Fruit fly (Drosophila melanogaster) whole organism, embryonic: ENCODE results near the gene Cdk1.
A peak's percentile ranks its signal among the peaks of the same experiment; 100 is the strongest.

ENCODE experiments used
- Aef1 ChIP-seq: fragments of 200-800 bp; sonication (Bioruptor generic); IDR thresholded peaks from 3 replicates; pipeline ENCODE4 v1.3.6; 2022; ENCODE audit warnings: missing biosample characterization, missing genetic modification characterization
- Antp ChIP-seq: fragments of 200-800 bp; sonication (Bioruptor generic); optimal IDR thresholded peaks from 3 replicates; lab custom pipeline; 2016; ENCODE audit warnings: missing biosample characterization, missing genetic modification characterization
- CG10267 ChIP-seq: fragments of 200-800 bp; sonication (Bioruptor generic); optimal IDR thresholded peaks from 2 replicates; lab custom pipeline; 2018; ENCODE audit warnings: missing biosample characterization, mild to moderate bottlenecking, missing genetic modification characterization, moderate library complexity
- CG10462 ChIP-seq: fragments of 200-800 bp; sonication (Bioruptor generic); optimal IDR thresholded peaks from 2 replicates; lab custom pipeline; 2016; ENCODE audit warnings: missing biosample characterization, missing genetic modification characterization
- CG12155 ChIP-seq: fragments of 200-800 bp; sonication (Bioruptor generic); optimal IDR thresholded peaks from 3 replicates; lab custom pipeline; 2016; ENCODE audit warnings: missing biosample characterization, missing genetic modification characterization
- CG14014 ChIP-seq: fragments of 200-800 bp; sonication (Bioruptor generic); IDR thresholded peaks from 2 replicates; pipeline ENCODE4 v1.3.6; 2022; ENCODE audit warnings: missing biosample characterization, missing genetic modification characterization
- CG14441 ChIP-seq: fragments of 200-800 bp; sonication (Bioruptor generic); IDR thresholded peaks from 2 replicates; pipeline ENCODE4 v1.3.6; 2022; ENCODE audit warnings: missing biosample characterization, missing genetic modification characterization
- CG15011 ChIP-seq: fragments of 200-800 bp; sonication (Bioruptor generic); optimal IDR thresholded peaks from 3 replicates; lab custom pipeline; 2018; ENCODE audit warnings: missing biosample characterization, mild to moderate bottlenecking, missing genetic modification characterization
- CG15514 ChIP-seq: fragments of 200-800 bp; sonication (Bioruptor generic); optimal IDR thresholded peaks from 3 replicates; lab custom pipeline; 2017; ENCODE audit warnings: missing biosample characterization, missing genetic modification characterization, mild to moderate bottlenecking, moderate library complexity, missing genetic modification reagents
- CG18262 ChIP-seq: fragments of 200-800 bp; optimal IDR thresholded peaks from 3 replicates; lab custom pipeline; 2019; ENCODE audit warnings: missing biosample characterization, mild to moderate bottlenecking, missing genetic modification characterization, moderate library complexity
- CG18599 ChIP-seq: fragments of 200-800 bp; sonication (Bioruptor generic); optimal IDR thresholded peaks from 3 replicates; lab custom pipeline; 2017; ENCODE audit warnings: missing biosample characterization, missing genetic modification characterization, mild to moderate bottlenecking, moderate library complexity, missing genetic modification reagents
- CG2129 ChIP-seq: fragments of 200-800 bp; sonication (Bioruptor generic); IDR thresholded peaks from 2 replicates; pipeline ENCODE4 v1.3.6; 2022; ENCODE audit warnings: missing biosample characterization, missing genetic modification characterization; ENCODE audit not compliant: partially characterized antibody
- CG2875 ChIP-seq: fragments of 200-800 bp; sonication (Bioruptor generic); optimal IDR thresholded peaks from 2 replicates; lab custom pipeline; 2017; ENCODE audit warnings: missing biosample characterization, mild to moderate bottlenecking, missing genetic modification characterization, missing genetic modification reagents
- CG3065 ChIP-seq: fragments of 200-800 bp; sonication (Bioruptor generic); optimal IDR thresholded peaks from 2 replicates; lab custom pipeline; 2016; ENCODE audit warnings: missing biosample characterization, missing genetic modification characterization
- CG3847 ChIP-seq: fragments of 200-800 bp; sonication (Bioruptor generic); IDR thresholded peaks from 2 replicates; pipeline ENCODE4 v1.3.6; 2022; ENCODE audit warnings: missing biosample characterization, missing genetic modification characterization
- CG6654 ChIP-seq: fragments of 200-800 bp; sonication (Bioruptor generic); optimal IDR thresholded peaks from 2 replicates; lab custom pipeline; 2017; ENCODE audit warnings: missing biosample characterization, mild to moderate bottlenecking, missing genetic modification characterization
- CG6765 ChIP-seq: fragments of 200-800 bp; sonication (Bioruptor generic); optimal IDR thresholded peaks from 3 replicates; lab custom pipeline; 2017; ENCODE audit warnings: missing biosample characterization, mild to moderate bottlenecking, missing genetic modification characterization
- CG7357 ChIP-seq: fragments of 200-800 bp; sonication (Bioruptor generic); IDR thresholded peaks from 3 replicates; pipeline ENCODE4 v1.3.6; 2022; ENCODE audit warnings: missing biosample characterization, missing genetic modification characterization
- CG7372 ChIP-seq: fragments of 200-800 bp; sonication (Bioruptor generic); IDR thresholded peaks from 2 replicates; pipeline ENCODE4 v1.3.6; 2022; ENCODE audit warnings: missing biosample characterization, missing genetic modification characterization
- CG7839 ChIP-seq: fragments of 200-800 bp; sonication (Bioruptor generic); optimal IDR thresholded peaks from 3 replicates; lab custom pipeline; 2018; ENCODE audit warnings: missing biosample characterization, mild to moderate bottlenecking, missing genetic modification characterization, moderate library complexity
- CG8281 ChIP-seq: fragments of 200-800 bp; sonication (Bioruptor generic); optimal IDR thresholded peaks from 2 replicates; lab custom pipeline; 2018; ENCODE audit warnings: missing biosample characterization, mild to moderate bottlenecking, missing genetic modification characterization, moderate library complexity
- CG8765 ChIP-seq: fragments of 200-800 bp; sonication (Bioruptor generic); IDR thresholded peaks from 2 replicates; pipeline ENCODE4 v1.3.6; 2022; ENCODE audit warnings: missing biosample characterization, missing genetic modification characterization
- Doc2 ChIP-seq: fragments of 200-800 bp; sonication (Bioruptor generic); IDR thresholded peaks from 2 replicates; pipeline ENCODE4 v1.3.6; 2022; ENCODE audit warnings: missing biosample characterization, missing genetic modification characterization
- Ets97D ChIP-seq: fragments of 200-800 bp; sonication (Bioruptor generic); optimal IDR thresholded peaks from 3 replicates; lab custom pipeline; 2016; ENCODE audit warnings: missing biosample characterization, missing genetic modification characterization
- NFAT ChIP-seq: fragments of 200-800 bp; sonication (Bioruptor generic); IDR thresholded peaks from 2 replicates; pipeline ENCODE4 v1.3.6; 2022; ENCODE audit warnings: missing biosample characterization, missing genetic modification characterization
- Nf-YC ChIP-seq: fragments of 200-800 bp; optimal IDR thresholded peaks from 3 replicates; lab custom pipeline; 2019; ENCODE audit warnings: missing biosample characterization, mild to moderate bottlenecking, missing genetic modification characterization, moderate library complexity
- Oli ChIP-seq: fragments of 200-800 bp; sonication (Bioruptor generic); optimal IDR thresholded peaks from 2 replicates; lab custom pipeline; 2018; ENCODE audit warnings: missing biosample characterization, mild to moderate bottlenecking, missing genetic modification characterization, moderate library complexity
- Optix ChIP-seq: fragments of 200-800 bp; sonication (Bioruptor generic); IDR thresholded peaks from 3 replicates; pipeline ENCODE4 v1.3.6; 2022; ENCODE audit warnings: missing biosample characterization, missing genetic modification characterization
- Scr ChIP-seq: fragments of 200-800 bp; sonication (Bioruptor generic); IDR thresholded peaks from 2 replicates; pipeline ENCODE4 v1.3.6; 2022; ENCODE audit warnings: missing biosample characterization, missing genetic modification characterization; ENCODE audit not compliant: partially characterized antibody
- Sry-β ChIP-seq: fragments of 200-800 bp; sonication (Bioruptor generic); optimal IDR thresholded peaks from 2 replicates; lab custom pipeline; 2018; ENCODE audit warnings: missing biosample characterization, mild to moderate bottlenecking, missing genetic modification characterization, moderate library complexity
- Usf ChIP-seq: fragments of 200-800 bp; sonication (Bioruptor generic); optimal IDR thresholded peaks from 2 replicates; lab custom pipeline; 2017; ENCODE audit warnings: missing genotype, missing biosample characterization, missing genetic modification characterization
- Xbp1 ChIP-seq: fragments of 200-800 bp; sonication (Bioruptor generic); optimal IDR thresholded peaks from 3 replicates; lab custom pipeline; 2016; ENCODE audit warnings: missing biosample characterization, mild to moderate bottlenecking, missing genetic modification characterization
- ap ChIP-seq: fragments of 200-800 bp; sonication (Bioruptor generic); IDR thresholded peaks from 2 replicates; pipeline ENCODE4 v1.3.6; 2022; ENCODE audit warnings: missing biosample characterization, missing genetic modification characterization
- bsh ChIP-seq, 2 experiments: fragments of 200-800 bp; sonication (Bioruptor generic); optimal IDR thresholded peaks; 2 replicates each; lab custom pipeline; 2017 to 2018; ENCODE audit warnings: mild to moderate bottlenecking in 2 of 2, missing biosample characterization in 2 of 2, missing genetic modification characterization in 2 of 2, moderate library complexity in 1 of 2
- da ChIP-seq: fragments of 200-800 bp; sonication (Bioruptor generic); optimal IDR thresholded peaks from 2 replicates; lab custom pipeline; 2016; ENCODE audit warnings: missing biosample characterization, missing genetic modification characterization
- danr ChIP-seq: fragments of 200-800 bp; sonication (Bioruptor generic); IDR thresholded peaks from 2 replicates; pipeline ENCODE4 v1.3.6; 2022; ENCODE audit warnings: missing biosample characterization, missing genetic modification characterization
- gfzf ChIP-seq: fragments of 200-800 bp; sonication (Bioruptor generic); optimal IDR thresholded peaks from 2 replicates; lab custom pipeline; 2016; ENCODE audit warnings: missing biosample characterization, mild to moderate bottlenecking, missing genetic modification characterization, moderate library complexity
- ham ChIP-seq: fragments of 200-800 bp; sonication (Bioruptor generic); IDR thresholded peaks from 2 replicates; pipeline ENCODE4 v1.3.6; 2022; ENCODE audit warnings: missing biosample characterization, missing genetic modification characterization
- pho ChIP-seq: fragments of 200-800 bp; sonication (Bioruptor generic); optimal IDR thresholded peaks from 2 replicates; lab custom pipeline; 2016; ENCODE audit warnings: missing biosample characterization, missing genetic modification characterization
- ranshi ChIP-seq: fragments of 200-800 bp; sonication (Bioruptor generic); IDR thresholded peaks from 2 replicates; pipeline ENCODE4 v1.3.6; 2022; ENCODE audit warnings: missing biosample characterization, missing genetic modification characterization
- row ChIP-seq: fragments of 200-800 bp; sonication (Bioruptor generic); IDR thresholded peaks from 3 replicates; pipeline ENCODE4 v1.3.6; 2022; ENCODE audit warnings: missing biosample characterization, missing genetic modification characterization
- run ChIP-seq: fragments of 200-800 bp; sonication (Bioruptor generic); optimal IDR thresholded peaks from 3 replicates; lab custom pipeline; 2018; ENCODE audit warnings: missing biosample characterization, mild to moderate bottlenecking, missing genetic modification characterization
- sens ChIP-seq: fragments of 200-800 bp; sonication (Bioruptor generic); peaks from one replicate; lab custom pipeline; 2016; ENCODE audit warnings: missing biosample characterization, missing genetic modification characterization
- slou ChIP-seq: fragments of 200-800 bp; sonication (Bioruptor generic); optimal IDR thresholded peaks from 3 replicates; lab custom pipeline; 2016; ENCODE audit warnings: missing biosample characterization, missing genetic modification characterization
- ssp ChIP-seq: fragments of 200-800 bp; sonication (Bioruptor generic); IDR thresholded peaks from 2 replicates; pipeline ENCODE4 v1.3.6; 2022; ENCODE audit warnings: missing biosample characterization, missing genetic modification characterization
- tgo ChIP-seq: fragments of 200-800 bp; sonication (Bioruptor generic); IDR thresholded peaks from 3 replicates; pipeline ENCODE4 v1.3.6; 2022; ENCODE audit warnings: missing biosample characterization, missing genetic modification characterization
- twi ChIP-seq: fragments of 200-800 bp; optimal IDR thresholded peaks from 2 replicates; lab custom pipeline; 2019; ENCODE audit warnings: missing biosample characterization, mild to moderate bottlenecking, missing genetic modification characterization, moderate library complexity
- unpg ChIP-seq: fragments of 200-800 bp; sonication (Bioruptor generic); optimal IDR thresholded peaks from 3 replicates; lab custom pipeline; 2018; ENCODE audit warnings: missing biosample characterization, mild to moderate bottlenecking, missing genetic modification characterization, moderate library complexity
- vnd ChIP-seq: fragments of 200-800 bp; sonication (Bioruptor generic); IDR thresholded peaks from 3 replicates; pipeline ENCODE4 v1.3.6; 2022; ENCODE audit warnings: missing biosample characterization, missing genetic modification characterization; ENCODE audit not compliant: partially characterized antibody
- z ChIP-seq: fragments of 200-800 bp; sonication (Bioruptor generic); IDR thresholded peaks from 3 replicates; pipeline ENCODE4 v1.3.6; 2022; ENCODE audit warnings: missing biosample characterization, missing genetic modification characterization

Cdk1 gene

dm6 chr2L:10430802-10431476 is 44.9 kb upstream of the Cdk1 start, which contains the start of the genes Bug22 and TfIIB (continued):
- peak; percentile 32 for TF ChIP-seq twi (tag; lab: Kevin White, UChicago)
- peak; percentile 72 for TF ChIP-seq CG12155 (GFP tag; lab: Kevin White, UChicago)
- no peak for TF ChIP-seq Oli (tag; lab: Kevin White, UChicago)
- TF ChIP-seq Aef1 (GFP tag; lab: Robert Waterston, UW): peak; percentile 66; the same call in 2 of the 3 replicates
- TF ChIP-seq danr: no peak
- TF ChIP-seq pho: peak; percentile 69
- no peak for TF ChIP-seq CG8281 (tag; lab: Kevin White, UChicago)
- no peak for TF ChIP-seq ham (GFP tag; lab: Robert Waterston, UW)
- TF ChIP-seq NFAT (GFP tag; lab: Robert Waterston, UW): peak; percentile 76; the same call in 1 of the 2 replicates
- peak; percentile 17; the same call in 1 of the 2 replicates for TF ChIP-seq CG7372 (GFP tag; lab: Robert Waterston, UW)
- TF ChIP-seq CG3847 (GFP tag; lab: Robert Waterston, UW): peak; percentile 73
- TF ChIP-seq CG7839 (tag; lab: Kevin White, UChicago): no peak
- TF ChIP-seq CG18599 (GFP tag; lab: Kevin White, UChicago): no peak
- peak; percentile 71 for TF ChIP-seq Antp (GFP tag; lab: Kevin White, UChicago)
- TF ChIP-seq row (GFP tag; lab: Robert Waterston, UW): peak; percentile 91
- no peak for TF ChIP-seq run
- no peak for TF ChIP-seq da (GFP tag; lab: Kevin White, UChicago)
- no peak for TF ChIP-seq CG2875 (GFP tag; lab: Kevin White, UChicago)
- TF ChIP-seq CG10462 (GFP tag; lab: Kevin White, UChicago): peak; percentile 37
- TF ChIP-seq CG8765: no peak
- TF ChIP-seq CG18262 (tag; lab: Kevin White, UChicago): peak; percentile 72
- TF ChIP-seq Optix (GFP tag; lab: Robert Waterston, UW): peak; percentile 60; the same call in 1 of the 3 replicates
- peak; percentile 75 for TF ChIP-seq Nf-YC (tag; lab: Kevin White, UChicago)
- TF ChIP-seq CG3065 (GFP tag; lab: Kevin White, UChicago): peak; percentile 12
- TF ChIP-seq CG15514 (GFP tag; lab: Kevin White, UChicago): peak; percentile 71
- no peak for TF ChIP-seq CG2129
- peak; percentile 70 for TF ChIP-seq Ets97D (GFP tag; lab: Kevin White, UChicago)
- peak; percentile 62 for TF ChIP-seq slou (GFP tag; lab: Kevin White, UChicago)
- TF ChIP-seq CG6765 (GFP tag; lab: Kevin White, UChicago): no peak
- no peak for TF ChIP-seq Doc2 (GFP tag; lab: Robert Waterston, UW)
- peak; percentile 92 for TF ChIP-seq sens (GFP tag; lab: Kevin White, UChicago)
- TF ChIP-seq ranshi (GFP tag; lab: Robert Waterston, UW): 0 out of 2 replicates have a peak, but pooled peaks have one; percentile 64
- TF ChIP-seq CG15011 (GFP tag; lab: Kevin White, UChicago): no peak
- no peak for TF ChIP-seq ap
- TF ChIP-seq CG6654: no peak
- TF ChIP-seq unpg (GFP tag; lab: Kevin White, UChicago): peak; percentile 59
- TF ChIP-seq CG10267 (tag; lab: Kevin White, UChicago): peak; percentile 56
- TF ChIP-seq Sry-β (GFP tag; lab: Kevin White, UChicago): peak; percentile 8
- TF ChIP-seq Xbp1 (GFP tag; lab: Kevin White, UChicago): peak; percentile 83
- TF ChIP-seq CG14441 (GFP tag; lab: Robert Waterston, UW): peak; percentile 70
- no peak for TF ChIP-seq vnd (GFP tag; lab: Robert Waterston, UW)
- TF ChIP-seq ssp (GFP tag; lab: Robert Waterston, UW): peak; percentile 57
- TF ChIP-seq Scr: no peak
- TF ChIP-seq CG14014: peak; percentile 71
- TF ChIP-seq gfzf (GFP tag; lab: Kevin White, UChicago): peak; percentile 15
- peak in 1 of 2 experiments; percentile 56 for TF ChIP-seq bsh (GFP tag; optimal IDR thresholded peaks at IDR 0.05; lab: Kevin White, UChicago)
- TF ChIP-seq tgo (GFP tag; lab: Robert Waterston, UW): peak; percentile 74
- no peak for TF ChIP-seq Usf (GFP tag; lab: Kevin White, UChicago)
- no peak for TF ChIP-seq CG7357 (GFP tag; lab: Robert Waterston, UW)
- no peak for TF ChIP-seq z (GFP tag; lab: Robert Waterston, UW)
